Fruit fly (Drosophila melanogaster) whole organism: ENCODE results near the gene CDase.

Experiments
- Dll ChIP-seq: fragments of >200 bp; optimal IDR thresholded peaks from 2 replicates; lab custom pipeline; 2017
- psq ChIP-seq: fragments of >200 bp; optimal IDR thresholded peaks from 2 replicates; lab custom pipeline; 2017

dm6 chr3R:30476367-30476766 is 17.0 kb downstream of the CDase start, which contains the start of gene spdo:
- no peak for TF ChIP-seq Dll
- no peak for TF ChIP-seq psq (lab: Kevin White, UChicago)
